Worm (Caenorhabditis elegans) whole organism, L4 larva: Measurements from ENCODE around the gene arx-5.
A peak's percentile ranks its signal among the peaks of the same experiment; 100 is the strongest.

ENCODE experiments used
- ZK337.2 ChIP-seq: fragments of 200-800 bp; sonication (Bioruptor generic); IDR thresholded peaks from 2 replicates; pipeline ENCODE4 v1.3.6; 2022; ENCODE audit warnings: missing genetic modification reagents, missing genetic modification characterization, missing compliant biosample characterization
- unc-62 ChIP-seq, 3 experiments: fragments of 150-350 bp in 1 of 3; sonication (generic microtip); optimal IDR thresholded peaks in 2 of 3; peaks in 1 of 3; 1 replicate in 1 of 3; 2 replicates in 2 of 3; lab custom pipeline; 2014 to 2017; ENCODE audit warnings: missing biosample characterization in 3 of 3, missing genetic modification characterization in 3 of 3, missing genetic modification reagents in 3 of 3, missing genotype in 1 of 3

Gene arx-5

DNA sequence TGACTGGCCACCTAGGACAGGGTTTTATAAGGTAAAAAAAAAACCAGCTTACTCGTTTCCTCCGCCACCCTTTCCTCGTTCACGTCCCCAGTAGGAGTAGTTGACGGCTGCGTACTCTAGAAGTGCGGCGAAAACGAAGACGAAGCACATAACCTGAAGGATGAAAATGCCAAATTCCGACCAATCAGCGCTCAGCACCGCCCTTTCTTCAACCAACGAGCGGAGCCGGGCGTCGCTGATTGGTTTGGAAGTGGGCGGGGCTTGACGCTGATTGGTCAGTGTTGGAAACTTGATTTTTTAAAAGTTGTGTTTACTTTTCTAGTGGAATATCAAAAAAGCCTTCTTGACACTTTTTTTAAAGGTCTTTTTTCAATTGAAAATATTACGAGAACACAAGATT, 44.1 kb downstream of the arx-5 start:
- TF ChIP-seq unc-62 (GFP tag; optimal IDR thresholded peaks at IDR 0.05 in 1 of 2; lab: Kevin White, UChicago) (peak in 1 of 2 experiments; percentile 56), unc-62 (tag; optimal IDR thresholded peaks at IDR 0.05; lab: Kevin White, UChicago) (no peak), ZK337.2 (GFP tag; lab: Robert Waterston, UW) (no peak)
- TF ChIP-seq, all 104 proteins: peak for 1
